Fruit fly (Drosophila melanogaster) whole organism, prepupa: Measurements from ENCODE around the gene Marf.

Source experiments
- Blimp-1 ChIP-seq: fragments of 200-800 bp; sonication (Bioruptor generic); optimal IDR thresholded peaks from 3 replicates; lab custom pipeline; 2017; ENCODE audit warnings: missing biosample characterization, missing genetic modification characterization, mild to moderate bottlenecking, moderate library complexity, missing genetic modification reagents
- CG10669 ChIP-seq: fragments of 200-800 bp; sonication (Bioruptor generic); optimal IDR thresholded peaks from 3 replicates; lab custom pipeline; 2018; ENCODE audit warnings: missing biosample characterization, mild to moderate bottlenecking, missing genetic modification characterization, moderate library complexity
- CG11294 ChIP-seq: fragments of 200-800 bp; sonication (Bioruptor generic); IDR thresholded peaks from 2 replicates; pipeline ENCODE4 v1.3.6; 2022; ENCODE audit warnings: missing biosample characterization, missing genetic modification characterization
- CG11762 ChIP-seq: fragments of 200-800 bp; sonication (Bioruptor generic); optimal IDR thresholded peaks from 3 replicates; lab custom pipeline; 2016; ENCODE audit warnings: missing biosample characterization, missing genetic modification characterization; ENCODE audit not compliant: insufficient read depth
- CG1621 ChIP-seq: fragments of 200-800 bp; sonication (Bioruptor generic); optimal IDR thresholded peaks from 3 replicates; lab custom pipeline; 2018; ENCODE audit warnings: missing biosample characterization, mild to moderate bottlenecking, missing genetic modification characterization
- CG3032 ChIP-seq: fragments of 200-800 bp; optimal IDR thresholded peaks from 2 replicates; lab custom pipeline; 2019; ENCODE audit warnings: missing biosample characterization, mild to moderate bottlenecking, missing genetic modification characterization, moderate library complexity
- CG32006 ChIP-seq: fragments of 200-800 bp; sonication (Bioruptor generic); optimal IDR thresholded peaks from 3 replicates; lab custom pipeline; 2017; ENCODE audit warnings: missing biosample characterization, mild to moderate bottlenecking, missing genetic modification characterization
- CG6163 ChIP-seq: fragments of 200-800 bp; sonication (Bioruptor generic); IDR thresholded peaks from 3 replicates; pipeline ENCODE4 v1.3.6; 2022; ENCODE audit warnings: missing biosample characterization, missing genetic modification characterization
- CG6276 ChIP-seq: fragments of 200-800 bp; sonication (Bioruptor generic); optimal IDR thresholded peaks from 2 replicates; lab custom pipeline; 2017; ENCODE audit warnings: missing biosample characterization, mild to moderate bottlenecking, missing genetic modification characterization
- CG6792 ChIP-seq: fragments of 200-800 bp; sonication (Bioruptor generic); optimal IDR thresholded peaks from 3 replicates; lab custom pipeline; 2016; ENCODE audit warnings: missing biosample characterization, missing genetic modification characterization
- CG6854 ChIP-seq: fragments of 200-800 bp; sonication (Bioruptor generic); optimal IDR thresholded peaks from 2 replicates; lab custom pipeline; 2017; ENCODE audit warnings: missing biosample characterization, mild to moderate bottlenecking, missing genetic modification characterization
- CG8119 ChIP-seq: fragments of 200-800 bp; sonication (Bioruptor generic); IDR thresholded peaks from 3 replicates; pipeline ENCODE4 v1.3.6; 2022; ENCODE audit warnings: missing biosample characterization, missing genetic modification characterization
- CG8319 ChIP-seq: fragments of 200-800 bp; sonication (Bioruptor generic); optimal IDR thresholded peaks from 3 replicates; lab custom pipeline; 2016; ENCODE audit warnings: missing biosample characterization, missing genetic modification characterization
- CG8632 ChIP-seq: fragments of 200-800 bp; sonication (Bioruptor generic); optimal IDR thresholded peaks from 3 replicates; lab custom pipeline; 2016; ENCODE audit warnings: missing biosample characterization, missing genetic modification characterization
- CG9139 ChIP-seq: fragments of 200-800 bp; sonication (Bioruptor generic); optimal IDR thresholded peaks from 3 replicates; lab custom pipeline; 2017; ENCODE audit warnings: missing biosample characterization, mild to moderate bottlenecking, missing genetic modification characterization
- Eip75B ChIP-seq: fragments of 200-800 bp; sonication (Bioruptor generic); optimal IDR thresholded peaks from 3 replicates; lab custom pipeline; 2016; ENCODE audit warnings: missing biosample characterization, missing genetic modification characterization
- Eip78C ChIP-seq: fragments of 200-800 bp; sonication (Bioruptor generic); peaks from one replicate; lab custom pipeline; 2016; ENCODE audit warnings: missing biosample characterization, missing genetic modification characterization
- Ets21C ChIP-seq: fragments of 200-800 bp; sonication (Bioruptor generic); optimal IDR thresholded peaks from 3 replicates; lab custom pipeline; 2016; ENCODE audit warnings: missing biosample characterization, missing genetic modification characterization
- Ets96B ChIP-seq: fragments of 200-800 bp; optimal IDR thresholded peaks from 2 replicates; lab custom pipeline; 2019; ENCODE audit warnings: missing biosample characterization, mild to moderate bottlenecking, missing genetic modification characterization, moderate library complexity
- Hr38 ChIP-seq: sonication (Bioruptor generic); optimal IDR thresholded peaks from 2 replicates; lab custom pipeline; 2016; ENCODE audit warnings: missing biosample characterization, missing genetic modification characterization
- Hr39 ChIP-seq: fragments of 200-800 bp; sonication (Bioruptor generic); optimal IDR thresholded peaks from 2 replicates; lab custom pipeline; 2016; ENCODE audit warnings: missing biosample characterization, missing genetic modification characterization
- Hr4 ChIP-seq: fragments of 200-800 bp; sonication (Bioruptor generic); optimal IDR thresholded peaks from 3 replicates; lab custom pipeline; 2016; ENCODE audit warnings: missing biosample characterization, missing genetic modification characterization
- Lpt ChIP-seq: fragments of 200-800 bp; sonication (Bioruptor generic); optimal IDR thresholded peaks from 3 replicates; lab custom pipeline; 2016; ENCODE audit warnings: missing biosample characterization, missing genetic modification characterization
- Met ChIP-seq: fragments of 200-800 bp; sonication (Bioruptor generic); optimal IDR thresholded peaks from 3 replicates; lab custom pipeline; 2016; ENCODE audit warnings: missing biosample characterization, missing genetic modification characterization
- OdsH ChIP-seq: fragments of 200-800 bp; sonication (Bioruptor generic); optimal IDR thresholded peaks from 3 replicates; lab custom pipeline; 2016; ENCODE audit warnings: missing biosample characterization, missing genetic modification characterization
- Smox ChIP-seq: fragments of 200-800 bp; sonication (Bioruptor generic); optimal IDR thresholded peaks from 3 replicates; lab custom pipeline; 2016; ENCODE audit warnings: missing biosample characterization, missing genetic modification characterization
- Sox14 ChIP-seq: fragments of 200-800 bp; sonication (Bioruptor generic); optimal IDR thresholded peaks from 3 replicates; lab custom pipeline; 2016; ENCODE audit warnings: missing biosample characterization, missing genetic modification characterization
- Sox15 ChIP-seq: fragments of 200-800 bp; sonication (Bioruptor generic); optimal IDR thresholded peaks from 3 replicates; lab custom pipeline; 2016; ENCODE audit warnings: missing biosample characterization, missing genetic modification characterization
- achi ChIP-seq: fragments of 200-800 bp; sonication (Bioruptor generic); optimal IDR thresholded peaks from 3 replicates; lab custom pipeline; 2016; ENCODE audit warnings: missing biosample characterization, missing genetic modification characterization
- acj6 ChIP-seq: fragments of 200-800 bp; sonication (Bioruptor generic); optimal IDR thresholded peaks from 3 replicates; lab custom pipeline; 2016; ENCODE audit warnings: missing biosample characterization, missing genetic modification characterization
- cyc ChIP-seq: fragments of 200-800 bp; sonication (Bioruptor generic); optimal IDR thresholded peaks from 3 replicates; lab custom pipeline; 2016; ENCODE audit warnings: missing biosample characterization, missing genetic modification characterization
- dsx ChIP-seq: fragments of 200-800 bp; optimal IDR thresholded peaks from 3 replicates; lab custom pipeline; 2019; ENCODE audit warnings: missing biosample characterization, mild to moderate bottlenecking, missing genetic modification characterization, moderate library complexity; ENCODE audit not compliant: poor library complexity, severe bottlenecking
- eg ChIP-seq: fragments of 200-800 bp; sonication (Bioruptor generic); IDR thresholded peaks from 3 replicates; pipeline ENCODE4 v1.3.6; 2022; ENCODE audit warnings: missing biosample characterization, missing genetic modification characterization
- esn ChIP-seq: fragments of 200-800 bp; sonication (Bioruptor generic); optimal IDR thresholded peaks from 2 replicates; lab custom pipeline; 2016; ENCODE audit warnings: missing biosample characterization, mild to moderate bottlenecking, missing genetic modification characterization, moderate library complexity
- fd59A ChIP-seq: fragments of 200-800 bp; sonication (Bioruptor generic); optimal IDR thresholded peaks from 2 replicates; lab custom pipeline; 2017; ENCODE audit warnings: missing biosample characterization, mild to moderate bottlenecking, missing genetic modification characterization, missing genetic modification reagents
- net ChIP-seq: fragments of 200-800 bp; sonication (Bioruptor generic); optimal IDR thresholded peaks from 3 replicates; lab custom pipeline; 2016; ENCODE audit warnings: missing biosample characterization, missing genetic modification characterization
- pdm3 ChIP-seq: fragments of 200-800 bp; sonication (Bioruptor generic); optimal IDR thresholded peaks from 3 replicates; lab custom pipeline; 2016; ENCODE audit warnings: missing biosample characterization, missing genetic modification characterization
- spab ChIP-seq: fragments of 200-800 bp; sonication (Bioruptor generic); optimal IDR thresholded peaks from 2 replicates; lab custom pipeline; 2017; ENCODE audit warnings: missing biosample characterization, mild to moderate bottlenecking, missing genetic modification characterization, missing genetic modification reagents
- svp ChIP-seq: fragments of 200-800 bp; sonication (Bioruptor generic); peaks from one replicate; lab custom pipeline; 2016; ENCODE audit warnings: missing biosample characterization, missing genetic modification characterization
- vri ChIP-seq: fragments of 200-800 bp; sonication (Bioruptor generic); optimal IDR thresholded peaks from 3 replicates; lab custom pipeline; 2016; ENCODE audit warnings: missing biosample characterization, mild to moderate bottlenecking, missing genetic modification characterization

Marf gene

dm6 chrX:6332988-6333719, 32.6 kb upstream of the Marf start (continued):
- TF ChIP-seq Eip75B (GFP tag; lab: Kevin White, UChicago) (peak; percentile 40), CG6854 (GFP tag; lab: Kevin White, UChicago) (no peak), OdsH (GFP tag; lab: Kevin White, UChicago) (peak; percentile 41), CG8119 (GFP tag; lab: Robert Waterston, UW) (0 out of 3 replicates have a peak, but pooled peaks have one; percentile 17), Blimp-1 (no peak), esn (GFP tag; lab: Kevin White, UChicago) (peak; percentile 23), CG3032 (tag; lab: Kevin White, UChicago) (no peak), Met (GFP tag; lab: Kevin White, UChicago) (peak; percentile 10), Ets21C (GFP tag; lab: Kevin White, UChicago) (no peak), CG9139 (GFP tag; lab: Kevin White, UChicago) (no peak), Sox15 (GFP tag; lab: Kevin White, UChicago) (no peak), Hr39 (GFP tag; lab: Kevin White, UChicago) (peak; percentile 28), eg (GFP tag; lab: Robert Waterston, UW) (peak; percentile 35; the same call in 2 of the 3 replicates), dsx (GFP tag; lab: Kevin White, UChicago) (no peak), Smox (GFP tag; lab: Kevin White, UChicago) (peak; percentile 29), CG11762 (GFP tag; lab: Kevin White, UChicago) (peak; percentile 20), CG10669 (GFP tag; lab: Kevin White, UChicago) (peak; percentile 14), Eip78C (GFP tag; lab: Kevin White, UChicago) (peak; percentile 62), fd59A (peak; percentile 26)
- TF ChIP-seq, all 60 proteins: peak for 39

DNA sequence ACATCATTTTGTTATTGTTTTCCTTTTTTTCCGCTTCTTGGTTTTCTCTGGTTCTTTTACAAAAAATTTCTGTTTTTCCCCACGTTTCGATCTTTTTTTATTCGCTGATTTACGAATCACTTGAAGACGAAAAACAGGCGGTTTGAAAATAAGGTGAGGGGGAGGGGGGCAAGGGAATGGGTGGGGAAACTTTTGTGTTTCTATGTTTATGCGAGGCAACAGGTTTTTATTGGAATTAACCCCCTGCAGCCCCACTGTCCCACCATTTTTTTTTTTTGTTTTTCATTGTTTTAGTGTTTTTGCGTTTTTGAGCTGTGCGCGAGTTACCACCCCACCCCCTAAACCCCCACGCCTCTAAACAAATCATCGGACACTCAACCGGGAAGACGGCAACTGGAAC, 30.8 kb upstream of the Marf start:
- TF ChIP-seq CG11294 = no peak
- TF ChIP-seq Sox15 (GFP tag; lab: Kevin White, UChicago) = no peak

DNA sequence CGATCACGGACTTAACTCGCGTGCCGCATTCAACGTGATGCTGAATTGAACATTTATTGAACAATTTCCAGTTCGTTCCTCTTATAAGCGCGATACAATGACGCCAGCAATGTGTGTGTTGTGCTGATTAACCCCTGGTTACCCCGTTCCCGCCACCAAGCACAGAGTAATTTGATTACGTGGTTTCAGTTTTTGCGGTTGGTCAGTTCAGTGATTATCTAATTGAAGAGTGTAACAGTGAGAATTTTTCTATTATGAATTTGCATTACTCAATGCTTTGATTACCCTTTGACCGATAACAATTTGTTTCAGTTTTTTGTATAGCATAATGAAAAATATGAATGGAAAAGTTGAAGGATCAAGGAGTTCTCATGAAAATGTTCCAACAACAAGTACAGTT, 28.0 kb upstream of the Marf start, which contains the start of gene CG3842:
TSS of gene CG3842 (plus strand) at position 61 of the 400 bp plus-strand sequence.
- TF ChIP-seq svp (peak; percentile 75), CG1621 (tag; lab: Kevin White, UChicago) (no peak), vri (GFP tag; lab: Kevin White, UChicago) (peak; percentile 16), fd59A (no peak), pdm3 (no peak)

dm6 chrX:6338738-6339614, 26.8 kb upstream of the Marf start:
- TF ChIP-seq CG6276 (GFP tag; lab: Kevin White, UChicago) (peak; percentile 26), Met (GFP tag; lab: Kevin White, UChicago) (peak; percentile 70), Sox14 (peak; percentile 79), achi (peak; percentile 48), Blimp-1 (no peak), CG1621 (tag; lab: Kevin White, UChicago) (peak; percentile 37), CG6854 (GFP tag; lab: Kevin White, UChicago) (no peak), CG6163 (peak; percentile 63), CG6792 (peak; percentile 48), cyc (GFP tag; lab: Kevin White, UChicago) (peak; percentile 48), Hr4 (GFP tag; lab: Kevin White, UChicago) (peak; percentile 63), Hr38 (GFP tag; lab: Kevin White, UChicago) (no peak), net (GFP tag; lab: Kevin White, UChicago) (peak; percentile 58), CG8319 (GFP tag; lab: Kevin White, UChicago) (no peak), CG11294 (peak; percentile 56), pdm3 (peak; percentile 64), fd59A (peak; percentile 59), OdsH (GFP tag; lab: Kevin White, UChicago) (peak; percentile 54), Sox15 (GFP tag; lab: Kevin White, UChicago) (peak; percentile 40), esn (GFP tag; lab: Kevin White, UChicago) (peak; percentile 76), CG8632 (peak; percentile 55), CG11762 (GFP tag; lab: Kevin White, UChicago) (no peak), Ets96B (tag; lab: Kevin White, UChicago) (peak; percentile 50), spab (peak; percentile 35), CG32006 (GFP tag; lab: Kevin White, UChicago) (peak; percentile 79), acj6 (GFP tag; lab: Kevin White, UChicago) (peak; percentile 55), Lpt (peak; percentile 13), CG10669 (GFP tag; lab: Kevin White, UChicago) (peak; percentile 63)
